Worm (Caenorhabditis elegans): ENCODE measurements around the gene fbxa-36.
"Not testable (repeated sequence)": the region's sequence is repeated elsewhere in the genome, so short reads cannot be mapped to it uniquely, and the experiment has no call there.

ce11 chrIII:1266799-1267198, 26.2 kb downstream of the fbxa-36 start, which contains the start of gene fbxa-151:
- not testable (repeated sequence) for TF ChIP-seq dpl-1 (GFP tag; optimal IDR thresholded peaks at IDR 0.05); unc-62 (GFP tag; optimal IDR thresholded peaks at IDR 0.05); ces-1 (GFP tag; optimal IDR thresholded peaks at IDR 0.05); irx-1 (tag; optimal IDR thresholded peaks at IDR 0.05); nhr-28 (tag; optimal IDR thresholded peaks at IDR 0.05); Y116A8C.19 (tag; optimal IDR thresholded peaks at IDR 0.05; ENCODE audit: borderline replicate concordance); sptf-1 (tag; optimal IDR thresholded peaks at IDR 0.05); tbx-2 (tag; optimal IDR thresholded peaks at IDR 0.05); unc-86 (tag; optimal IDR thresholded peaks at IDR 0.05); elt-3 (tag; optimal IDR thresholded peaks at IDR 0.05); fkh-10 (GFP tag; optimal IDR thresholded peaks at IDR 0.05)

Measured in whole organism, L1 larva.